Worm (Caenorhabditis elegans) whole organism, L1 larva: ENCODE data around the gene C15C7.4.

Source experiments
- fkh-8 ChIP-seq: sonication (generic microtip); optimal IDR thresholded peaks from 2 replicates; lab custom pipeline; 2016; ENCODE audit warnings: mild to moderate bottlenecking, missing genetic modification characterization, missing compliant biosample characterization
- nhr-77 ChIP-seq: fragments of 150-350 bp; optimal IDR thresholded peaks from 2 replicates; lab custom pipeline; 2014; ENCODE audit warnings: missing biosample characterization, missing genetic modification characterization
- nhr-90 ChIP-seq: sonication (generic microtip); optimal IDR thresholded peaks from 2 replicates; lab custom pipeline; 2016; ENCODE audit warnings: mild to moderate bottlenecking, missing genetic modification characterization, missing compliant biosample characterization; ENCODE audit not compliant: poor library complexity
- skn-1 ChIP-seq: fragments of 150-350 bp; optimal IDR thresholded peaks from 2 replicates; lab custom pipeline; 2014; ENCODE audit warnings: missing biosample characterization, missing genetic modification characterization
- ztf-4 ChIP-seq: fragments of 150-350 bp; optimal IDR thresholded peaks from 2 replicates; lab custom pipeline; 2014; ENCODE audit warnings: missing biosample characterization, missing genetic modification characterization

- no peak for TF ChIP-seq ztf-4 (tag; lab: Kevin White, UChicago)
- TF ChIP-seq nhr-77 (tag; lab: Kevin White, UChicago), result no peak
- TF ChIP-seq nhr-90 (tag; lab: Kevin White, UChicago), result no peak
- TF ChIP-seq fkh-8 (tag; lab: Kevin White, UChicago), result no peak
- TF ChIP-seq skn-1 (tag; lab: Kevin White, UChicago), result no peak
Measured at ce11 chrX:3176728-3177127, 31.4 kb downstream of the C15C7.4 start.
